Fruit fly (Drosophila melanogaster): ENCODE results near the gene CG13482.

- TF ChIP-seq Dll (optimal IDR thresholded peaks at IDR 0.05) (no peak), pan (optimal IDR thresholded peaks at IDR 0.05) (no peak), psq (optimal IDR thresholded peaks at IDR 0.05) (no peak), usp (GFP tag; optimal IDR thresholded peaks at IDR 0.05) (no peak)
Measured at dm6 chr3L:14338886-14339285, 9.7 kb downstream of the CG13482 start.

All from whole organism.